Worm (Caenorhabditis elegans): ENCODE measurements around the gene ril-1.

The ril-1 gene

DNA sequence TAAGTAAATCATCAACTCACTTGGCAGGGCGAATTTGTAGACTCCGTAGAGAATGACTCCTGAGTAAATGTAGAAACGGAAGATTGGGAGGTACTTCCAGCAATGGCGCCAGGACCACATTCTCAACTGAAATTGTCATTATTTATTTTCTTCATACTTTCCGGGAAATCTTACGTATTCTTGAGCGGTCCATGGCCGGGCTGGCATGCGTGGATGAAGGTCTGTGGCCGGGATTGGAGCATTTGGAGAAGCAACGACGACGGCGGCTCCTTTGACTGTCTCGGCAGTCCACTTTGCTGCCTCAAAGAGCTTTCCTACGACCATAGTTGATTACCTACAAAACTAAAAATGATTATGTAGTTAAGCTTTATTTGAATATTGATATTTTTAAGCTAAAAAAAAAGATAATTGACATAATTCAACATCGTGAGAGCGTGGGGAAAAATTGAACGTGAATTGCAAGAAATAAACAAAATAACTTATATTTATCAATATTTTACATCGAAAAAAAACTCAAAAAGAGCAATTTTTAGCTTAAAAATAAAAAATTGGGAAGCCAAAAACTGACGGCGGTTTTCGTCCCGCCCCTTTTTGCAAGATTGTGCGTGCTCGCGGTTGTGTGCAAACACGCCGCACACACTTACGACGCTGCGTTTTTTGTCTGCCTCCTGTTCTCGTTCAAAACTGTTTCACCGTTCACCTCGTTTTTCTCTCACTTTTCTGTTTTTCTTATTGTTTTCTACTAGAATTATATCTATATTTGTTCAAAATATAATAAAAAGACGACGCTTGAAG is at the start of gene ril-1:
Gene ril-1 (minus strand): TSS at position 342 of the 795 bp plus-strand sequence.
- TF ChIP-seq pes-1 (GFP tag; IDR thresholded peaks at IDR 0.05) (no peak; the same call in 1 of the 2 replicates), hmg-4 (GFP tag; optimal IDR thresholded peaks at IDR 0.05) (no peak), ama-1 (optimal IDR thresholded peaks at IDR 0.05) (no peak), aly-1 (tag; optimal IDR thresholded peaks at IDR 0.05) (no peak), sea-1 (GFP tag; conservative IDR thresholded peaks at IDR 0.05) (0 out of 2 replicates have a peak, but pooled peaks have one; percentile 54), ceh-13 (GFP tag; optimal IDR thresholded peaks at IDR 0.05) (peak; percentile 32), B0310.2 (tag; optimal IDR thresholded peaks at IDR 0.05) (no peak), ceh-36 (tag; optimal IDR thresholded peaks at IDR 0.05) (no peak), ets-7 (tag; optimal IDR thresholded peaks at IDR 0.05) (no peak), hnd-1 (tag; optimal IDR thresholded peaks at IDR 0.05) (peak; percentile 8), F13C5.2 (tag; optimal IDR thresholded peaks at IDR 0.05) (peak; percentile 51), tbx-37 (GFP tag; conservative IDR thresholded peaks at IDR 0.05) (no peak; the same call in 1 of the 2 replicates), hmbx-1 (tag; optimal IDR thresholded peaks at IDR 0.05) (no peak), tra-4 (tag; optimal IDR thresholded peaks at IDR 0.05) (no peak), flt-1 (GFP tag; IDR thresholded peaks at IDR 0.05) (no peak), tbx-11 (GFP tag; IDR thresholded peaks at IDR 0.05) (no peak)

DNA sequence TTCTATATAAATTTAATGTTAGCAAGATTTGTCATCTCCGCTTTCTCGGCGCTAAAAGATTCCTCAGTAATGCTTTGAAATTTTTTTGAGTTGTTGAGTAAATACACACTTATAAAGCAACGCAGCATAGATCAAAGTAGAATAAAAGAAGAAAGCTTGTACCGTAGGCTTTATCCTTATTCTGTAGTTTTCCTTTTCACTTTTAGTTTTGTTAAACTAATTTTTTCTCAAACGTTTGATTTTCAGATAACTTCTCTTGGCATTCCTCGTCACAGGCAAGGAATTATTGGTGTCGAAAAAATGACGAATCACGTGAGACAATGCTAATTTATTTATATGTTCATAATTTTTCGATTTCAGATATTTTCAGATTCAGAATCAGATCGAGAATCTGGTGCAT is 38.7 kb upstream of the ril-1 start, which contains the start of gene C53A5.11:
Gene C53A5.11 (plus strand): TSS at position 301 of the 400 bp plus-strand sequence.
- TF ChIP-seq B0310.2 (tag; optimal IDR thresholded peaks at IDR 0.05): no peak
- no peak for TF ChIP-seq flt-1 (GFP tag; IDR thresholded peaks at IDR 0.05)
- no peak for TF ChIP-seq F13C5.2 (tag; optimal IDR thresholded peaks at IDR 0.05)
- TF ChIP-seq hmbx-1 (tag; optimal IDR thresholded peaks at IDR 0.05): no peak
- no peak for TF ChIP-seq pes-1 (GFP tag; IDR thresholded peaks at IDR 0.05)
- no peak for TF ChIP-seq tbx-11 (GFP tag; IDR thresholded peaks at IDR 0.05)
- TF ChIP-seq ets-7 (tag; optimal IDR thresholded peaks at IDR 0.05): no peak
- TF ChIP-seq sea-1 (GFP tag; conservative IDR thresholded peaks at IDR 0.05): no peak
- TF ChIP-seq ceh-13 (GFP tag; optimal IDR thresholded peaks at IDR 0.05): no peak
- TF ChIP-seq hmg-4 (GFP tag; optimal IDR thresholded peaks at IDR 0.05): no peak
- TF ChIP-seq tra-4 (tag; optimal IDR thresholded peaks at IDR 0.05): no peak
- no peak for TF ChIP-seq ama-1 (optimal IDR thresholded peaks at IDR 0.05)
- TF ChIP-seq aly-1 (tag; optimal IDR thresholded peaks at IDR 0.05): no peak
- TF ChIP-seq scrt-1 (GFP tag; IDR thresholded peaks at IDR 0.05): no peak
- no peak for TF ChIP-seq ceh-36 (tag; optimal IDR thresholded peaks at IDR 0.05)

DNA sequence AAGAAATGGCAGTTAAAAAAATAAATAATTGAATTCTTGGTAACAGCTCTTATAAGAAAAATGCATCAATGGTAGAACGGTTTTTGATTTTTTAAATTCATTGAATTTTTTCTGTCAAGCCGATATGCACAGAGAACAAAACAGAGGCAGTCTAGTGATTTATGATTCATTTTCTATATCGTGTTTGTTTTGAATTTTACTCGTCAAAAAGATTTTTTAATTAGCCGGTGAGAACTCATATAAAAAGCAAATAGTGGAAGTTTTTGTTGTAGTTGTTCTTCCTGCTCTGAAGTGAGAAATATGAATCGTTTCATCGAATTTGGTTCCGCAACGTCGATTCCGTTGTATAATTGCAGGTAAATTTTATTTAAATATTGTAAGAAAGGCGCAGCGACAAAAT is 35.4 kb upstream of the ril-1 start, which contains the start of gene srt-32:
Gene srt-32 (plus strand): TSS at position 301 of the 400 bp plus-strand sequence.
- TF ChIP-seq B0310.2 (tag; optimal IDR thresholded peaks at IDR 0.05) (no peak), tbx-37 (GFP tag; conservative IDR thresholded peaks at IDR 0.05) (no peak), scrt-1 (GFP tag; IDR thresholded peaks at IDR 0.05) (no peak), pes-1 (GFP tag; IDR thresholded peaks at IDR 0.05) (no peak), hmg-4 (GFP tag; optimal IDR thresholded peaks at IDR 0.05) (no peak), hmbx-1 (tag; optimal IDR thresholded peaks at IDR 0.05) (no peak), aly-1 (tag; optimal IDR thresholded peaks at IDR 0.05) (no peak), ets-7 (tag; optimal IDR thresholded peaks at IDR 0.05) (no peak), hnd-1 (tag; optimal IDR thresholded peaks at IDR 0.05) (no peak), tbx-11 (GFP tag; IDR thresholded peaks at IDR 0.05) (no peak), F13C5.2 (tag; optimal IDR thresholded peaks at IDR 0.05) (no peak), tra-4 (tag; optimal IDR thresholded peaks at IDR 0.05) (no peak), ama-1 (optimal IDR thresholded peaks at IDR 0.05) (no peak), flt-1 (GFP tag; IDR thresholded peaks at IDR 0.05) (no peak), ceh-13 (GFP tag; optimal IDR thresholded peaks at IDR 0.05) (no peak), sea-1 (GFP tag; conservative IDR thresholded peaks at IDR 0.05) (no peak), ceh-36 (tag; optimal IDR thresholded peaks at IDR 0.05) (no peak)

DNA sequence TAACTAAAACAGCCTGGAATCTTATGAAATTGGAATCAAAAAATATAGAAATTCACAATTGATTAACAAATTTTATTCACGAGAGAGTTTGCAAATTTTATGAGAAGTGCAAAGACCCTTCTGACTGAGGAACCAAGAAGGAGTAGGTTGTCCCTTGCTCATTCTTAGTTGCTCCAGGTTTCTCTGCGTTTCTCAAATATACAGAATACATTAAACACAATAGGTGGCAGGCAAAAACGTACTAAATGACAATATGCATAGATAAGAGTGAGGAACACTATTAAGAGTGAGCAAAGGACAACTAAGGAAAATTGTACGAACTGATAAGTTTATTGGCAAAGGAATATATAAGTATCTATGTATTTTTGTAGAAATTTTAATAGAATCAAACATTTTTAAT is 34.8 kb upstream of the ril-1 start, which contains the start of gene C53A5.9:
Gene C53A5.9 (minus strand): TSS at position 101 of the 400 bp plus-strand sequence.
- TF ChIP-seq B0310.2 (tag; optimal IDR thresholded peaks at IDR 0.05) (no peak), ama-1 (optimal IDR thresholded peaks at IDR 0.05) (no peak), ets-7 (tag; optimal IDR thresholded peaks at IDR 0.05) (no peak), aly-1 (tag; optimal IDR thresholded peaks at IDR 0.05) (no peak), ceh-36 (tag; optimal IDR thresholded peaks at IDR 0.05) (no peak), sea-1 (GFP tag; conservative IDR thresholded peaks at IDR 0.05) (no peak), F13C5.2 (tag; optimal IDR thresholded peaks at IDR 0.05) (no peak), tbx-37 (GFP tag; conservative IDR thresholded peaks at IDR 0.05) (no peak), ceh-13 (GFP tag; optimal IDR thresholded peaks at IDR 0.05) (no peak), hnd-1 (tag; optimal IDR thresholded peaks at IDR 0.05) (no peak)

DNA sequence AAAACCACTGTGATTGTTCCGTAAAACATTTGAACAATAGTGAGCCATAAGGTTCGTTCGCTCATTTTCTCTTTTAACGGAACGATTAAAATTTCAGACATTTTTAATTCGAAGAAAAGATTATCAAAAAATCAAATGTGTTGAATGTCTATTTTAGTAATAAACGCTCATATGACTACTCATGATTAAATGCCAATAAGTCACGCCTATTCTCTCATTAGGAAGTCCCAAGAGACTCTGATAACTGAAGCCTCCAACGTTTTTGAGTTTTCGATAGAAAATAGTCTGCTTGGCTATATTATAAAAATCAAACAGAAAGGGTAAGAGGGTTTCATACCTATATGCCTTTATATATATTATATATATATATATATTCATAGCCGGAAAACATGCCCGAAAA is 32.3 kb upstream of the ril-1 start, which contains the start of gene srg-47:
Gene srg-47 (minus strand): TSS at position 101 of the 400 bp plus-strand sequence.
- TF ChIP-seq sea-1 (GFP tag; conservative IDR thresholded peaks at IDR 0.05): no peak
- no peak for TF ChIP-seq flt-1 (GFP tag; IDR thresholded peaks at IDR 0.05)
- no peak for TF ChIP-seq aly-1 (tag; optimal IDR thresholded peaks at IDR 0.05)
- no peak for TF ChIP-seq tbx-37 (GFP tag; conservative IDR thresholded peaks at IDR 0.05)
- no peak for TF ChIP-seq ets-7 (tag; optimal IDR thresholded peaks at IDR 0.05)
- TF ChIP-seq ama-1 (optimal IDR thresholded peaks at IDR 0.05): no peak
- no peak for TF ChIP-seq F13C5.2 (tag; optimal IDR thresholded peaks at IDR 0.05)
- no peak for TF ChIP-seq tra-4 (tag; optimal IDR thresholded peaks at IDR 0.05)
- TF ChIP-seq scrt-1 (GFP tag; IDR thresholded peaks at IDR 0.05): no peak

DNA sequence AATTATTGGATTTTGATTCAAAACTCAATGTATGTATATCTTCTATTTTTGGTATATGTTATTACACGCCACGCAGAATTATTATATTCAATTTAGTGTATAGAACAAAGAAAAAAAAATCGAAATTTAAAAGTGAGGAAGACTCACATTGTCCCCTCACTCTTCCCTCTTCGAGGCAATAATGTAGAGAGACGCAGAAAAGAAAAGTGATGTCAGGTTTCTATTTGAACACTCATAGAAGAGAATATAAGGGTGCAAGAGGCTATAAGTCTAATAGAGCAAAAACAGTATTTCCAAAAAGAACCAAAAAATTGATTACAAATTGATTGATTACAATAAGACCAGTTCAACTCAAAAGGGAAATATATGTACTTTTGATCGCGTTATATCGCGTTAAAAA is 24.6 kb upstream of the ril-1 start:
- TF ChIP-seq hmg-4 (GFP tag; optimal IDR thresholded peaks at IDR 0.05): no peak
- no peak for TF ChIP-seq aly-1 (tag; optimal IDR thresholded peaks at IDR 0.05)
- no peak for TF ChIP-seq F13C5.2 (tag; optimal IDR thresholded peaks at IDR 0.05)
- no peak for TF ChIP-seq B0310.2 (tag; optimal IDR thresholded peaks at IDR 0.05)
- no peak for TF ChIP-seq scrt-1 (GFP tag; IDR thresholded peaks at IDR 0.05)
- no peak for TF ChIP-seq tbx-11 (GFP tag; IDR thresholded peaks at IDR 0.05)
- no peak for TF ChIP-seq ama-1 (optimal IDR thresholded peaks at IDR 0.05)
- no peak for TF ChIP-seq ets-7 (tag; optimal IDR thresholded peaks at IDR 0.05)
- no peak for TF ChIP-seq tra-4 (tag; optimal IDR thresholded peaks at IDR 0.05)

DNA sequence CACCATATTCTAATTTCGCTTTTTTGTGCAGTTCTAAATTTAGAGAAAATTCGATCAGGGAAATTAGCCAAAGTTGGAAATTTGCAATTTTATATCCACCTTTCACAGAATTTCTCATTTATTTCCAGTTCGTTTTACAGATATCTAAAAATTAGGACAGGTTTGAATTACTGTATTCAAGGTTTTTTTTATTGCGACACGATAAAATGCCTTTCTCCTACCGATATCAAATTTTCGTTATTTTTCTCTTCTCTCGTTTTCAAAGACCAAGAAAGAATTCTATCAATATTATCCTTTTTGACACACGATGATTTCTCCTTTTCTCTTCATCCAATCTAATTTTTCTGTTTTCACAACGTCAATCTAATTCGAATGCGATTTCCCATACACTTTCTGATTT is 22.6 kb upstream of the ril-1 start, which contains the start of gene C53A5.13:
Gene C53A5.13 (plus strand): TSS at position 301 of the 400 bp plus-strand sequence.
- TF ChIP-seq tra-4 (tag; optimal IDR thresholded peaks at IDR 0.05) (no peak), ceh-13 (GFP tag; optimal IDR thresholded peaks at IDR 0.05) (no peak), ama-1 (optimal IDR thresholded peaks at IDR 0.05) (no peak), hmg-4 (GFP tag; optimal IDR thresholded peaks at IDR 0.05) (no peak), ets-7 (tag; optimal IDR thresholded peaks at IDR 0.05) (no peak), hnd-1 (tag; optimal IDR thresholded peaks at IDR 0.05) (no peak), tbx-11 (GFP tag; IDR thresholded peaks at IDR 0.05) (no peak)
